Worm (Caenorhabditis elegans) whole organism, L1 larva: ENCODE data around the gene gmap-2.

Source experiments
- F16B12.6 ChIP-seq: fragments of 150-350 bp; optimal IDR thresholded peaks from 2 replicates; lab custom pipeline; 2014; ENCODE audit warnings: missing biosample characterization, missing genetic modification characterization
- aha-1 ChIP-seq: fragments of 150-350 bp; optimal IDR thresholded peaks from 2 replicates; lab custom pipeline; 2014; ENCODE audit warnings: missing biosample characterization, missing genetic modification characterization
- aly-2 ChIP-seq: fragments of 150-350 bp; optimal IDR thresholded peaks from 2 replicates; lab custom pipeline; 2014; ENCODE audit warnings: missing biosample characterization, missing genetic modification characterization
- ceh-8 ChIP-seq: fragments of 200-800 bp; sonication (Bioruptor generic); optimal IDR thresholded peaks from 2 replicates; lab custom pipeline; 2018; ENCODE audit warnings: mild to moderate bottlenecking, missing genetic modification characterization, moderate library complexity, missing compliant biosample characterization
- ceh-82 ChIP-seq, 3 experiments: fragments of 150-350 bp in 1 of 3; sonication (generic microtip) in 2 of 3; optimal IDR thresholded peaks; 2 replicates each; lab custom pipeline; 2014 to 2017; ENCODE audit warnings: missing biosample characterization in 3 of 3, missing genetic modification characterization in 3 of 3
- ces-1 ChIP-seq: fragments of 150-350 bp; optimal IDR thresholded peaks from 2 replicates; lab custom pipeline; 2014; ENCODE audit warnings: missing biosample characterization, missing genetic modification reagents, missing genetic modification characterization
- dsc-1 ChIP-seq: sonication (generic microtip); optimal IDR thresholded peaks from 2 replicates; lab custom pipeline; 2016; ENCODE audit warnings: mild to moderate bottlenecking, missing genetic modification characterization, missing compliant biosample characterization
- efl-1 ChIP-seq, 4 experiments: fragments of 150-350 bp; optimal IDR thresholded peaks in 3 of 4; peaks in 1 of 4; 1 replicate in 1 of 4; 2 replicates in 3 of 4; lab custom pipeline; 2014; ENCODE audit warnings: missing biosample characterization in 2 of 4, missing genetic modification characterization in 2 of 4, missing genetic modification reagents in 2 of 4
- elt-2 ChIP-seq: sonication (generic microtip); optimal IDR thresholded peaks from 2 replicates; lab custom pipeline; 2016; ENCODE audit warnings: missing genetic modification characterization, mild to moderate bottlenecking, inconsistent platforms, missing compliant biosample characterization, missing genetic modification reagents
- elt-3 ChIP-seq, 6 experiments: fragments of 150-350 bp in 1 of 6; sonication (generic microtip); optimal IDR thresholded peaks; 2 replicates each; lab custom pipeline; 2017 to 2018; ENCODE audit warnings: missing biosample characterization in 6 of 6, missing genetic modification characterization in 6 of 6, inconsistent platforms in 1 of 6
- hlh-17 ChIP-seq: fragments of 200-800 bp; sonication (Bioruptor generic); optimal IDR thresholded peaks from 2 replicates; lab custom pipeline; 2018; ENCODE audit warnings: missing genetic modification characterization, mild to moderate bottlenecking, missing compliant biosample characterization, moderate library complexity, borderline replicate concordance
- hlh-4 ChIP-seq: sonication (generic microtip); optimal IDR thresholded peaks from 2 replicates; lab custom pipeline; 2016; ENCODE audit warnings: mild to moderate bottlenecking, missing genetic modification characterization, missing compliant biosample characterization
- lin-14 ChIP-seq: fragments of 200-800 bp; sonication (Bioruptor generic); optimal IDR thresholded peaks from 2 replicates; lab custom pipeline; 2018; ENCODE audit warnings: mild to moderate bottlenecking, missing genetic modification characterization, moderate library complexity, missing compliant biosample characterization
- lin-15B ChIP-seq: fragments of 150-350 bp; sonication (generic microtip); optimal IDR thresholded peaks from 3 replicates; lab custom pipeline; 2014; ENCODE audit warnings: missing biosample characterization, missing genetic modification characterization
- lin-35 ChIP-seq, 2 experiments: fragments of 150-350 bp; optimal IDR thresholded peaks; 2 replicates each; lab custom pipeline; 2014; ENCODE audit warnings: missing biosample characterization in 2 of 2, missing genetic modification characterization in 2 of 2, missing genetic modification reagents in 2 of 2
- lsy-2 ChIP-seq, 2 experiments: fragments of 150-350 bp; optimal IDR thresholded peaks; 2 replicates each; lab custom pipeline; 2014; ENCODE audit warnings: missing biosample characterization in 2 of 2, missing genetic modification characterization in 2 of 2
- mdl-1 ChIP-seq, 2 experiments: fragments of 150-350 bp; optimal IDR thresholded peaks; 2 replicates each; lab custom pipeline; 2014 to 2017; ENCODE audit warnings: missing biosample characterization in 2 of 2, missing genetic modification characterization in 2 of 2, inconsistent platforms in 1 of 2
- mep-1 ChIP-seq: fragments of 150-350 bp; optimal IDR thresholded peaks from 2 replicates; lab custom pipeline; 2014; ENCODE audit warnings: missing biosample characterization, missing genetic modification characterization
- nhr-12 ChIP-seq: sonication (generic microtip); optimal IDR thresholded peaks from 2 replicates; lab custom pipeline; 2017; ENCODE audit warnings: missing biosample characterization, missing genetic modification characterization
- nhr-19 ChIP-seq: fragments of 200-800 bp; sonication (Bioruptor generic); conservative IDR thresholded peaks from 2 replicates; pipeline ENCODE4 v1.3.6; 2022; ENCODE audit warnings: missing genetic modification characterization, missing compliant biosample characterization
- nhr-20 ChIP-seq: sonication (generic microtip); optimal IDR thresholded peaks from 2 replicates; lab custom pipeline; 2016; ENCODE audit warnings: mild to moderate bottlenecking, missing genetic modification characterization, missing compliant biosample characterization
- nhr-47 ChIP-seq: sonication (generic microtip); optimal IDR thresholded peaks from 2 replicates; lab custom pipeline; 2016; ENCODE audit warnings: mild to moderate bottlenecking, missing genetic modification characterization, moderate library complexity, missing compliant biosample characterization
- nhr-71 ChIP-seq: sonication (generic microtip); optimal IDR thresholded peaks from 2 replicates; lab custom pipeline; 2016; ENCODE audit warnings: mild to moderate bottlenecking, missing genetic modification characterization, moderate library complexity, missing compliant biosample characterization
- nhr-76 ChIP-seq: sonication (generic microtip); optimal IDR thresholded peaks from 2 replicates; lab custom pipeline; 2017; ENCODE audit warnings: missing biosample characterization, missing genetic modification characterization
- nhr-85 ChIP-seq: sonication (generic microtip); peaks from one replicate; lab custom pipeline; 2016; ENCODE audit warnings: missing genetic modification characterization, inconsistent platforms, missing compliant biosample characterization
- nhr-90 ChIP-seq: sonication (generic microtip); optimal IDR thresholded peaks from 2 replicates; lab custom pipeline; 2016; ENCODE audit warnings: mild to moderate bottlenecking, missing genetic modification characterization, missing compliant biosample characterization; ENCODE audit not compliant: poor library complexity
- pag-3 ChIP-seq: sonication (generic microtip); optimal IDR thresholded peaks from 2 replicates; lab custom pipeline; 2017; ENCODE audit warnings: missing genetic modification characterization, mild to moderate bottlenecking, missing compliant biosample characterization, antibody characterized with exemption, borderline replicate concordance; ENCODE audit not compliant: insufficient read depth
- rnt-1 ChIP-seq: sonication (generic microtip); optimal IDR thresholded peaks from 2 replicates; lab custom pipeline; 2016; ENCODE audit warnings: mild to moderate bottlenecking, missing genetic modification characterization, moderate library complexity, missing compliant biosample characterization
- snpc-4 ChIP-seq: fragments of 150-350 bp; optimal IDR thresholded peaks from 2 replicates; lab custom pipeline; 2014; ENCODE audit warnings: missing biosample characterization, missing genetic modification characterization
- snu-23 ChIP-seq: sonication (generic microtip); optimal IDR thresholded peaks from 2 replicates; lab custom pipeline; 2016; ENCODE audit warnings: missing genetic modification characterization, missing compliant biosample characterization
- sox-4 ChIP-seq: sonication (generic microtip); optimal IDR thresholded peaks from 2 replicates; lab custom pipeline; 2016; ENCODE audit warnings: missing genetic modification characterization, missing compliant biosample characterization
- swsn-7 ChIP-seq: sonication (generic microtip); optimal IDR thresholded peaks from 2 replicates; lab custom pipeline; 2016; ENCODE audit warnings: missing genetic modification characterization, missing compliant biosample characterization
- tbx-2 ChIP-seq: sonication (generic microtip); optimal IDR thresholded peaks from 2 replicates; lab custom pipeline; 2016; ENCODE audit warnings: missing genetic modification characterization, missing compliant biosample characterization
- unc-62 ChIP-seq: fragments of 150-350 bp; optimal IDR thresholded peaks from 2 replicates; lab custom pipeline; 2014; ENCODE audit warnings: missing biosample characterization, missing genetic modification reagents, missing genetic modification characterization
- unc-86 ChIP-seq: sonication (generic microtip); optimal IDR thresholded peaks from 2 replicates; lab custom pipeline; 2016; ENCODE audit warnings: missing genetic modification characterization, missing compliant biosample characterization
- xbp-1 ChIP-seq: sonication (generic microtip); optimal IDR thresholded peaks from 2 replicates; lab custom pipeline; 2016; ENCODE audit warnings: missing genetic modification characterization, missing compliant biosample characterization
- zip-4 ChIP-seq: fragments of 200-800 bp; sonication (Bioruptor generic); optimal IDR thresholded peaks from 2 replicates; lab custom pipeline; 2018; ENCODE audit warnings: mild to moderate bottlenecking, missing genetic modification characterization, moderate library complexity, missing compliant biosample characterization
- ztf-4 ChIP-seq: fragments of 150-350 bp; optimal IDR thresholded peaks from 2 replicates; lab custom pipeline; 2014; ENCODE audit warnings: missing biosample characterization, missing genetic modification characterization

Gene gmap-2

ce11 chrX:12943166-12943565, at the start of gene gmap-2:
gmap-2 (minus strand) TSS chrX:12943266.
- TF ChIP-seq ceh-8: no peak
- no peak for TF ChIP-seq nhr-76 (tag; lab: Kevin White, UChicago)
- TF ChIP-seq hlh-17 (GFP tag; lab: Kevin White, UChicago): no peak
- TF ChIP-seq snu-23 (GFP tag; lab: Kevin White, UChicago): no peak
- no peak for TF ChIP-seq aha-1 (tag; lab: Kevin White, UChicago)
- TF ChIP-seq F16B12.6 (tag; lab: Kevin White, UChicago): no peak
- TF ChIP-seq lin-14: no peak
- TF ChIP-seq zip-4: no peak
- TF ChIP-seq lin-15B (tag; lab: Kevin White, UChicago): no peak
- TF ChIP-seq ztf-4 (tag; lab: Kevin White, UChicago): no peak
- no peak for TF ChIP-seq pag-3
- no peak for TF ChIP-seq elt-3 (tag; optimal IDR thresholded peaks at IDR 0.05; lab: Kevin White, UChicago)
- no peak for TF ChIP-seq sox-4 (tag; lab: Kevin White, UChicago)
- no peak for TF ChIP-seq unc-62 (GFP tag; lab: Kevin White, UChicago)

ce11 chrX:12990529-12991520, 47.8 kb upstream of the gmap-2 start, which contains the start of the genes F11C1.1 and vwa-8:
F11C1.1 (minus strand) TSS chrX:12990579.
vwa-8 (plus strand) TSS chrX:12991470.
- TF ChIP-seq aly-2 (tag; lab: Kevin White, UChicago) (no peak), tbx-2 (tag; lab: Kevin White, UChicago) (peak; percentile 28), nhr-85 (peak; percentile 84), mdl-1 (tag; optimal IDR thresholded peaks at IDR 0.05; lab: Kevin White, UChicago) (peak in 1 of 2 experiments; percentile 18), snu-23 (GFP tag; lab: Kevin White, UChicago) (peak; percentile 80), nhr-71 (peak; percentile 89), nhr-20 (tag; lab: Kevin White, UChicago) (peak; percentile 83), efl-1 (optimal IDR thresholded peaks at IDR 0.05; lab: Kevin White, UChicago) (no peak), efl-1 (GFP tag; optimal IDR thresholded peaks at IDR 0.05 in 1 of 2; lab: Kevin White, UChicago) (no peak), lin-35 (GFP tag; optimal IDR thresholded peaks at IDR 0.05; lab: Kevin White, UChicago) (peak in 1 of 2 experiments; percentile 33), unc-86 (tag; lab: Kevin White, UChicago) (no peak), rnt-1 (tag; lab: Kevin White, UChicago) (peak; percentile 66), lsy-2 (tag; optimal IDR thresholded peaks at IDR 0.05; lab: Kevin White, UChicago) (peak in 1 of 2 experiments; percentile 27), dsc-1 (tag; lab: Kevin White, UChicago) (peak; percentile 61), swsn-7 (tag; lab: Kevin White, UChicago) (peak; percentile 34), lin-14 (peak; percentile 66), nhr-12 (tag; lab: Kevin White, UChicago) (no peak), xbp-1 (tag; lab: Kevin White, UChicago) (peak; percentile 48), nhr-19 (GFP tag; lab: Robert Waterston, UW) (peak; percentile 76), ces-1 (no peak), ztf-4 (tag; lab: Kevin White, UChicago) (peak; percentile 23), elt-3 (tag; optimal IDR thresholded peaks at IDR 0.05; lab: Kevin White, UChicago) (peak in 1 of 6 experiments; percentile 25), elt-2 (tag; lab: Kevin White, UChicago) (peak; percentile 33), nhr-47 (peak; percentile 23), nhr-90 (tag; lab: Kevin White, UChicago) (peak; percentile 60)

ce11 chrX:12989205-12989604, 46.1 kb upstream of the gmap-2 start, which contains the start of gene F11C1.7:
F11C1.7 (plus strand) TSS chrX:12989344.
- peak; percentile 45 for TF ChIP-seq nhr-71
- TF ChIP-seq snu-23 (GFP tag; lab: Kevin White, UChicago): peak; percentile 10
- peak; percentile 21 for TF ChIP-seq nhr-47
- TF ChIP-seq swsn-7 (tag; lab: Kevin White, UChicago): peak; percentile 3
- TF ChIP-seq aly-2 (tag; lab: Kevin White, UChicago): no peak
- TF ChIP-seq lsy-2 (tag; optimal IDR thresholded peaks at IDR 0.05; lab: Kevin White, UChicago): peak; percentile 4 to 48
- TF ChIP-seq ztf-4 (tag; lab: Kevin White, UChicago): no peak
- TF ChIP-seq lin-14: peak; percentile 35
- peak; percentile 36 for TF ChIP-seq mep-1 (tag; lab: Kevin White, UChicago)
- no peak for TF ChIP-seq elt-2 (tag; lab: Kevin White, UChicago)
- TF ChIP-seq xbp-1 (tag; lab: Kevin White, UChicago): peak; percentile 0
- peak in 1 of 3 experiments; percentile 7 for TF ChIP-seq ceh-82 (tag; optimal IDR thresholded peaks at IDR 0.05; lab: Kevin White, UChicago)
- peak in 1 of 2 experiments; percentile 37 for TF ChIP-seq efl-1 (optimal IDR thresholded peaks at IDR 0.05; lab: Kevin White, UChicago)
- no peak for TF ChIP-seq efl-1 (GFP tag; optimal IDR thresholded peaks at IDR 0.05 in 1 of 2; lab: Kevin White, UChicago)
- TF ChIP-seq rnt-1 (tag; lab: Kevin White, UChicago): peak; percentile 12
- TF ChIP-seq hlh-4 (tag; lab: Kevin White, UChicago): no peak
- TF ChIP-seq snpc-4 (tag; lab: Kevin White, UChicago): no peak
- TF ChIP-seq nhr-20 (tag; lab: Kevin White, UChicago): peak; percentile 3
- TF ChIP-seq lin-35 (GFP tag; optimal IDR thresholded peaks at IDR 0.05; lab: Kevin White, UChicago): peak in 1 of 2 experiments; percentile 46
- TF ChIP-seq, all 84 proteins: peak for 13
